Worm (Caenorhabditis elegans): ENCODE results near the gene Y62H9A.11.

Y62H9A.11 gene

ce11 chrX:11934933-11935332, 27.8 kb upstream of the Y62H9A.11 start (continued):
- TF ChIP-seq ceh-63 (GFP tag; optimal IDR thresholded peaks at IDR 0.05) (no peak), elt-2 (tag; optimal IDR thresholded peaks at IDR 0.05) (peak; percentile 18), sox-4 (tag; optimal IDR thresholded peaks at IDR 0.05) (no peak), swsn-7 (tag; optimal IDR thresholded peaks at IDR 0.05) (peak; percentile 52), ztf-11 (tag; optimal IDR thresholded peaks at IDR 0.05) (no peak), nhr-77 (tag; optimal IDR thresholded peaks at IDR 0.05) (peak; percentile 43), unc-98 (GFP tag; IDR thresholded peaks at IDR 0.05) (no peak), elt-3 (tag; optimal IDR thresholded peaks at IDR 0.05) (peak in 1 of 6 experiments; percentile 23), C16A3.4 (tag; optimal IDR thresholded peaks at IDR 0.05) (peak; percentile 57), F16B12.6 (tag; optimal IDR thresholded peaks at IDR 0.05) (no peak), irx-1 (tag; optimal IDR thresholded peaks at IDR 0.05) (no peak), grh-1 (GFP tag; IDR thresholded peaks at IDR 0.05) (no peak; the same call in 1 of the 2 replicates), unc-130 (tag; optimal IDR thresholded peaks at IDR 0.05) (peak; percentile 23), rnt-1 (tag; optimal IDR thresholded peaks at IDR 0.05) (peak; percentile 67), unc-30 (tag; optimal IDR thresholded peaks at IDR 0.05) (no peak), lin-14 (GFP tag; optimal IDR thresholded peaks at IDR 0.05) (peak; percentile 51), jun-1 (tag; optimal IDR thresholded peaks at IDR 0.05) (peak; percentile 43), lin-39 (tag; optimal IDR thresholded peaks at IDR 0.05) (peak; percentile 0), nhr-85 (tag) (no peak), lin-13 (GFP tag; optimal IDR thresholded peaks at IDR 0.05) (no peak), skn-1 (tag; optimal IDR thresholded peaks at IDR 0.05) (peak; percentile 43), nhr-11 (tag; optimal IDR thresholded peaks at IDR 0.05) (no peak), aly-2 (tag; optimal IDR thresholded peaks at IDR 0.05) (no peak), tlp-1 (tag; optimal IDR thresholded peaks at IDR 0.05) (no peak), vab-15 (tag; optimal IDR thresholded peaks at IDR 0.05) (no peak), pag-3 (tag; optimal IDR thresholded peaks at IDR 0.05; ENCODE audit: borderline replicate concordance, insufficient read depth) (no peak), ztf-4 (tag; optimal IDR thresholded peaks at IDR 0.05) (no peak), hpl-2 (GFP tag; optimal IDR thresholded peaks at IDR 0.05) (no peak), nhr-12 (tag; optimal IDR thresholded peaks at IDR 0.05) (no peak), lir-3 (tag; optimal IDR thresholded peaks at IDR 0.05; ENCODE audit: poor library complexity) (peak; percentile 33), pqm-1 (tag; optimal IDR thresholded peaks at IDR 0.05) (no peak), zip-4 (GFP tag; optimal IDR thresholded peaks at IDR 0.05) (no peak), zag-1 (tag; optimal IDR thresholded peaks at IDR 0.05) (no peak), fos-1 (tag; optimal IDR thresholded peaks at IDR 0.05) (peak; percentile 10), unc-86 (tag; optimal IDR thresholded peaks at IDR 0.05) (peak; percentile 36), nhr-28 (tag; optimal IDR thresholded peaks at IDR 0.05) (no peak), dsc-1 (tag; optimal IDR thresholded peaks at IDR 0.05) (peak; percentile 67), hlh-17 (GFP tag; optimal IDR thresholded peaks at IDR 0.05; ENCODE audit: borderline replicate concordance) (no peak), ceh-88 (GFP tag; IDR thresholded peaks at IDR 0.05) (peak; percentile 49; the same call in 1 of the 2 replicates), blmp-1 (tag; optimal IDR thresholded peaks at IDR 0.05) (no peak), ceh-8 (GFP tag; optimal IDR thresholded peaks at IDR 0.05) (no peak), xbp-1 (tag; optimal IDR thresholded peaks at IDR 0.05) (peak; percentile 49), nhr-71 (tag; optimal IDR thresholded peaks at IDR 0.05) (peak; percentile 63), ceh-82 (tag; optimal IDR thresholded peaks at IDR 0.05) (peak; percentile 58 to 69 (median 63)), dpl-1 (GFP tag; optimal IDR thresholded peaks at IDR 0.05) (no peak), Y116A8C.19 (tag; optimal IDR thresholded peaks at IDR 0.05; ENCODE audit: borderline replicate concordance) (no peak), nhr-76 (tag; optimal IDR thresholded peaks at IDR 0.05) (no peak), ces-1 (GFP tag; optimal IDR thresholded peaks at IDR 0.05) (no peak), C04F5.9 (tag; optimal IDR thresholded peaks at IDR 0.05) (no peak), sup-37 (GFP tag; optimal IDR thresholded peaks at IDR 0.05) (no peak), efl-1 (optimal IDR thresholded peaks at IDR 0.05) (peak; percentile 11 to 24), efl-1 (GFP tag; optimal IDR thresholded peaks at IDR 0.05 in 1 of 2) (peak in 1 of 2 experiments; percentile 91), alr-1 (tag; optimal IDR thresholded peaks at IDR 0.05; ENCODE audit: borderline replicate concordance) (no peak), unc-62 (GFP tag; optimal IDR thresholded peaks at IDR 0.05) (no peak)

Data from whole organism, L1 larva.